Fruit fly (Drosophila melanogaster) whole organism, adult: ENCODE data around the gene Mettl4.

Experiments
- CG11617 ChIP-seq: fragments of 200-800 bp; sonication (Bioruptor generic); optimal IDR thresholded peaks from 2 replicates; lab custom pipeline; 2017; ENCODE audit warnings: mild to moderate bottlenecking, missing biosample characterization, missing genetic modification reagents, missing genetic modification characterization
- CG12768 ChIP-seq: fragments of 200-800 bp; sonication (Bioruptor generic); optimal IDR thresholded peaks from 2 replicates; lab custom pipeline; 2017; ENCODE audit warnings: missing biosample characterization, missing genetic modification characterization, mild to moderate bottlenecking, moderate library complexity, missing genetic modification reagents
- CG14711 ChIP-seq: fragments of 200-800 bp; sonication (Bioruptor generic); optimal IDR thresholded peaks from 2 replicates; lab custom pipeline; 2018; ENCODE audit warnings: missing biosample characterization, mild to moderate bottlenecking, missing genetic modification characterization, moderate library complexity
- CG1620 ChIP-seq: fragments of 200-800 bp; sonication (Bioruptor generic); optimal IDR thresholded peaks from 2 replicates; lab custom pipeline; 2016; ENCODE audit warnings: missing biosample characterization, missing genetic modification characterization
- CG33017 ChIP-seq: fragments of 200-800 bp; sonication (Bioruptor generic); optimal IDR thresholded peaks from 2 replicates; lab custom pipeline; 2018; ENCODE audit warnings: missing biosample characterization, mild to moderate bottlenecking, missing genetic modification characterization, moderate library complexity
- CG5204 ChIP-seq: fragments of 200-800 bp; sonication (Bioruptor generic); optimal IDR thresholded peaks from 2 replicates; lab custom pipeline; 2016; ENCODE audit warnings: missing biosample characterization, missing genetic modification characterization
- CG7045 ChIP-seq: fragments of 200-800 bp; sonication (Bioruptor generic); optimal IDR thresholded peaks from 2 replicates; lab custom pipeline; 2017; ENCODE audit warnings: missing biosample characterization, mild to moderate bottlenecking, missing genetic modification characterization
- CG7101 ChIP-seq: fragments of 200-800 bp; sonication (Bioruptor generic); optimal IDR thresholded peaks from 2 replicates; lab custom pipeline; 2018; ENCODE audit warnings: missing biosample characterization, mild to moderate bottlenecking, missing genetic modification characterization, moderate library complexity
- Clk ChIP-seq: fragments of 200-800 bp; sonication (Bioruptor generic); optimal IDR thresholded peaks from 2 replicates; lab custom pipeline; 2017; ENCODE audit warnings: missing biosample characterization, missing genetic modification characterization
- Crg-1 ChIP-seq: fragments of 200-800 bp; sonication (Bioruptor generic); optimal IDR thresholded peaks from 2 replicates; lab custom pipeline; 2016; ENCODE audit warnings: missing biosample characterization, missing genetic modification characterization
- Hr96 ChIP-seq: fragments of 200-800 bp; sonication (Bioruptor generic); optimal IDR thresholded peaks from 2 replicates; lab custom pipeline; 2016; ENCODE audit warnings: missing biosample characterization, missing genetic modification characterization
- Mnt ChIP-seq: fragments of 200-800 bp; sonication (Bioruptor generic); optimal IDR thresholded peaks from 2 replicates; lab custom pipeline; 2016; ENCODE audit warnings: missing biosample characterization, mild to moderate bottlenecking, missing genetic modification characterization
- bab1 ChIP-seq: fragments of 200-800 bp; sonication (Bioruptor generic); optimal IDR thresholded peaks from 3 replicates; lab custom pipeline; 2019; ENCODE audit warnings: missing biosample characterization, mild to moderate bottlenecking, missing genetic modification characterization, moderate library complexity
- cic ChIP-seq: fragments of 200-800 bp; sonication (Bioruptor generic); optimal IDR thresholded peaks from 2 replicates; lab custom pipeline; 2017; ENCODE audit warnings: missing biosample characterization, mild to moderate bottlenecking, missing genetic modification characterization, moderate library complexity
- kay ChIP-seq: fragments of 200-800 bp; sonication (Bioruptor generic); peaks from one replicate; lab custom pipeline; 2016; ENCODE audit warnings: missing biosample characterization, missing genetic modification characterization, borderline replicate concordance
- ovo ChIP-seq: fragments of 200-800 bp; sonication (Bioruptor generic); optimal IDR thresholded peaks from 2 replicates; lab custom pipeline; 2016; ENCODE audit warnings: missing biosample characterization, missing genetic modification characterization
- pad ChIP-seq: fragments of 200-800 bp; sonication (Bioruptor generic); optimal IDR thresholded peaks from 3 replicates; lab custom pipeline; 2017; ENCODE audit warnings: missing biosample characterization, missing genetic modification characterization, mild to moderate bottlenecking, moderate library complexity, missing genetic modification reagents
- tj ChIP-seq: fragments of 200-800 bp; sonication (Bioruptor generic); optimal IDR thresholded peaks from 3 replicates; lab custom pipeline; 2017; ENCODE audit warnings: missing biosample characterization, mild to moderate bottlenecking, missing genetic modification characterization, moderate library complexity
- toe ChIP-seq: fragments of 200-800 bp; sonication (Bioruptor generic); optimal IDR thresholded peaks from 2 replicates; lab custom pipeline; 2016; ENCODE audit warnings: missing biosample characterization, missing genetic modification characterization

Gene Mettl4

dm6 chr3R:16643591-16643990 lies 7.4 kb downstream of the Mettl4 start, which contains the start of gene Arl6IP1:
TSS of gene Arl6IP1 (plus strand) at chr3R:16643605.
- TF ChIP-seq cic (GFP tag; lab: Kevin White, UChicago) (no peak), CG14711 (tag; lab: Kevin White, UChicago) (peak; percentile 57), bab1 (GFP tag; lab: Kevin White, UChicago) (peak; percentile 23)

dm6 chr3R:16640005-16640408 lies 10.9 kb downstream of the Mettl4 start, which contains the start of gene nonA-l:
TSS of gene nonA-l (plus strand) at chr3R:16640205.
- TF ChIP-seq bab1 (GFP tag; lab: Kevin White, UChicago) (peak; percentile 33), CG14711 (tag; lab: Kevin White, UChicago) (no peak)

dm6 chr3R:16632698-16633097 lies 18.3 kb downstream of the Mettl4 start:
- TF ChIP-seq Hr96 (GFP tag; lab: Kevin White, UChicago) = no peak
- TF ChIP-seq Clk (GFP tag; lab: Kevin White, UChicago) = no peak
- no peak for TF ChIP-seq Crg-1 (GFP tag; lab: Kevin White, UChicago)
- TF ChIP-seq Mnt = no peak
- no peak for TF ChIP-seq tj (GFP tag; lab: Kevin White, UChicago)
- no peak for TF ChIP-seq cic (GFP tag; lab: Kevin White, UChicago)
- no peak for TF ChIP-seq bab1 (GFP tag; lab: Kevin White, UChicago)
- TF ChIP-seq CG5204 = no peak
- TF ChIP-seq pad (GFP tag; lab: Kevin White, UChicago) = no peak
- no peak for TF ChIP-seq CG1620 (GFP tag; lab: Kevin White, UChicago)

- TF ChIP-seq CG5204 (no peak), kay (GFP tag; lab: Kevin White, UChicago) (no peak), Mnt (no peak), ovo (GFP tag; lab: Kevin White, UChicago) (no peak), Crg-1 (GFP tag; lab: Kevin White, UChicago) (no peak), CG7101 (tag; lab: Kevin White, UChicago) (no peak), CG33017 (tag; lab: Kevin White, UChicago) (no peak), CG11617 (GFP tag; lab: Kevin White, UChicago) (no peak), cic (GFP tag; lab: Kevin White, UChicago) (no peak), Hr96 (GFP tag; lab: Kevin White, UChicago) (no peak), CG7045 (GFP tag; lab: Kevin White, UChicago) (no peak), bab1 (GFP tag; lab: Kevin White, UChicago) (no peak), CG1620 (GFP tag; lab: Kevin White, UChicago) (no peak), CG12768 (no peak), pad (GFP tag; lab: Kevin White, UChicago) (no peak)
These were observed 20.4 kb downstream of the Mettl4 start for dm6 chr3R:16630564-16630963.

- TF ChIP-seq ovo (GFP tag; lab: Kevin White, UChicago) (no peak), Mnt (no peak), CG5204 (no peak), CG7101 (tag; lab: Kevin White, UChicago) (no peak), CG14711 (tag; lab: Kevin White, UChicago) (no peak), CG7045 (GFP tag; lab: Kevin White, UChicago) (no peak), CG11617 (GFP tag; lab: Kevin White, UChicago) (no peak), CG1620 (GFP tag; lab: Kevin White, UChicago) (no peak), bab1 (GFP tag; lab: Kevin White, UChicago) (no peak), toe (GFP tag; lab: Kevin White, UChicago) (no peak), pad (GFP tag; lab: Kevin White, UChicago) (no peak), tj (GFP tag; lab: Kevin White, UChicago) (no peak), Crg-1 (GFP tag; lab: Kevin White, UChicago) (no peak), kay (GFP tag; lab: Kevin White, UChicago) (no peak), Clk (GFP tag; lab: Kevin White, UChicago) (no peak)
These were observed 24.0 kb downstream of the Mettl4 start for dm6 chr3R:16626899-16627432.

dm6 chr3R:16625844-16626430 lies 25.0 kb downstream of the Mettl4 start:
- peak; percentile 12 for TF ChIP-seq ovo (GFP tag; lab: Kevin White, UChicago)
- TF ChIP-seq tj (GFP tag; lab: Kevin White, UChicago) = peak; percentile 81
- TF ChIP-seq CG11617 (GFP tag; lab: Kevin White, UChicago) = no peak
- peak; percentile 79 for TF ChIP-seq kay (GFP tag; lab: Kevin White, UChicago)
- TF ChIP-seq CG12768 = no peak
